Fruit fly (Drosophila melanogaster) whole organism, embryonic: ENCODE data around the gene CG5080.

Experiments used
- Asciz ChIP-seq: fragments of 200-800 bp; sonication (Bioruptor generic); optimal IDR thresholded peaks from 2 replicates; lab custom pipeline; 2017; ENCODE audit warnings: missing biosample characterization, mild to moderate bottlenecking, missing genetic modification characterization, missing genetic modification reagents
- CG10979 ChIP-seq: fragments of 200-800 bp; sonication (Bioruptor generic); optimal IDR thresholded peaks from 2 replicates; lab custom pipeline; 2018; ENCODE audit warnings: missing biosample characterization, mild to moderate bottlenecking, missing genetic modification characterization, moderate library complexity
- CG12299 ChIP-seq: fragments of 200-800 bp; sonication (Bioruptor generic); optimal IDR thresholded peaks from 2 replicates; lab custom pipeline; 2018; ENCODE audit warnings: missing biosample characterization, mild to moderate bottlenecking, missing genetic modification characterization
- CG1233 ChIP-seq: fragments of 200-800 bp; sonication (Bioruptor generic); optimal IDR thresholded peaks from 4 replicates; lab custom pipeline; 2018; ENCODE audit warnings: missing biosample characterization, mild to moderate bottlenecking, missing genetic modification characterization
- CG12391 ChIP-seq: fragments of 200-800 bp; sonication (Bioruptor generic); optimal IDR thresholded peaks from 3 replicates; lab custom pipeline; 2018; ENCODE audit warnings: missing biosample characterization, mild to moderate bottlenecking, missing genetic modification characterization, moderate library complexity
- CG13296 ChIP-seq: fragments of 200-800 bp; sonication (Bioruptor generic); optimal IDR thresholded peaks from 3 replicates; lab custom pipeline; 2018; ENCODE audit warnings: missing biosample characterization, mild to moderate bottlenecking, missing genetic modification characterization
- CG13424 ChIP-seq: fragments of 200-800 bp; sonication (Bioruptor generic); optimal IDR thresholded peaks from 2 replicates; lab custom pipeline; 2019; ENCODE audit warnings: missing biosample characterization, mild to moderate bottlenecking, missing genetic modification characterization, moderate library complexity
- CG13624 ChIP-seq: fragments of 200-800 bp; sonication (Bioruptor generic); optimal IDR thresholded peaks from 2 replicates; lab custom pipeline; 2016; ENCODE audit warnings: missing biosample characterization, missing genetic modification characterization
- CG1529 ChIP-seq: fragments of 200-800 bp; sonication (Bioruptor generic); optimal IDR thresholded peaks from 3 replicates; lab custom pipeline; 2018; ENCODE audit warnings: missing biosample characterization, missing genetic modification characterization
- CG15696 ChIP-seq: fragments of 200-800 bp; sonication (Bioruptor generic); optimal IDR thresholded peaks from 2 replicates; lab custom pipeline; 2019; ENCODE audit warnings: missing biosample characterization, mild to moderate bottlenecking, missing genetic modification characterization, moderate library complexity
- CG1603 ChIP-seq: fragments of 200-800 bp; sonication (Bioruptor generic); optimal IDR thresholded peaks from 2 replicates; lab custom pipeline; 2019; ENCODE audit warnings: missing biosample characterization, mild to moderate bottlenecking, missing genetic modification characterization, moderate library complexity
- CG17568 ChIP-seq: fragments of 200-800 bp; sonication (Bioruptor generic); optimal IDR thresholded peaks from 2 replicates; lab custom pipeline; 2018; ENCODE audit warnings: missing biosample characterization, mild to moderate bottlenecking, missing genetic modification characterization, moderate library complexity
- CG18476 ChIP-seq: fragments of 200-800 bp; sonication (Bioruptor generic); optimal IDR thresholded peaks from 2 replicates; lab custom pipeline; 2016; ENCODE audit warnings: missing biosample characterization, mild to moderate bottlenecking, missing genetic modification characterization
- CG2712 ChIP-seq: fragments of 200-800 bp; optimal IDR thresholded peaks from 3 replicates; lab custom pipeline; 2019; ENCODE audit warnings: missing biosample characterization, mild to moderate bottlenecking, missing genetic modification characterization, moderate library complexity
- CG2875 ChIP-seq: fragments of 200-800 bp; sonication (Bioruptor generic); optimal IDR thresholded peaks from 2 replicates; lab custom pipeline; 2017; ENCODE audit warnings: missing biosample characterization, mild to moderate bottlenecking, missing genetic modification characterization, missing genetic modification reagents
- CG3163 ChIP-seq: fragments of 200-800 bp; sonication (Bioruptor generic); optimal IDR thresholded peaks from 3 replicates; lab custom pipeline; 2016; ENCODE audit warnings: missing biosample characterization, missing genetic modification characterization
- CG33557 ChIP-seq: fragments of 200-800 bp; sonication (Bioruptor generic); optimal IDR thresholded peaks from 2 replicates; lab custom pipeline; 2019; ENCODE audit warnings: missing biosample characterization, mild to moderate bottlenecking, missing genetic modification characterization, moderate library complexity
- CG4424 ChIP-seq: fragments of 200-800 bp; sonication (Bioruptor generic); optimal IDR thresholded peaks from 3 replicates; lab custom pipeline; 2016; ENCODE audit warnings: missing biosample characterization, missing genetic modification characterization
- CG4707 ChIP-seq: fragments of 200-800 bp; sonication (Bioruptor generic); optimal IDR thresholded peaks from 2 replicates; lab custom pipeline; 2018; ENCODE audit warnings: missing biosample characterization, mild to moderate bottlenecking, missing genetic modification characterization, moderate library complexity
- CG4854 ChIP-seq: fragments of 200-800 bp; sonication (Bioruptor generic); optimal IDR thresholded peaks from 2 replicates; lab custom pipeline; 2016; ENCODE audit warnings: missing biosample characterization, missing genetic modification characterization, inconsistent platforms
- CG5245 ChIP-seq: fragments of 200-800 bp; sonication (Bioruptor generic); optimal IDR thresholded peaks from 3 replicates; lab custom pipeline; 2016; ENCODE audit warnings: missing biosample characterization, missing genetic modification characterization
- CG6254 ChIP-seq: fragments of 200-800 bp; sonication (Bioruptor generic); optimal IDR thresholded peaks from 3 replicates; lab custom pipeline; 2017; ENCODE audit warnings: mild to moderate bottlenecking, missing biosample characterization, missing genetic modification reagents, missing genetic modification characterization
- CG7556 ChIP-seq: fragments of 200-800 bp; sonication (Bioruptor generic); optimal IDR thresholded peaks from 2 replicates; lab custom pipeline; 2017; ENCODE audit warnings: missing biosample characterization, mild to moderate bottlenecking, missing genetic modification characterization
- D ChIP-seq, 2 experiments: fragments of 200-800 bp in 1 of 2; fragments of >200 bp in 1 of 2; sonication (Bioruptor generic) in 1 of 2; optimal IDR thresholded peaks; 2 replicates in 1 of 2; 3 replicates in 1 of 2; lab custom pipeline; 2017; ENCODE audit warnings: mild to moderate bottlenecking in 1 of 2, missing biosample characterization in 1 of 2, missing genetic modification characterization in 1 of 2, missing genetic modification reagents in 1 of 2
- D19B ChIP-seq: fragments of 200-800 bp; sonication (Bioruptor generic); optimal IDR thresholded peaks from 2 replicates; lab custom pipeline; 2017; ENCODE audit warnings: missing biosample characterization, mild to moderate bottlenecking, missing genetic modification characterization
- Jarid2 ChIP-seq: fragments of 200-800 bp; sonication (Bioruptor generic); optimal IDR thresholded peaks from 3 replicates; lab custom pipeline; 2017; ENCODE audit warnings: mild to moderate bottlenecking, missing biosample characterization, missing genetic modification reagents, missing genetic modification characterization
- Lhr ChIP-seq: fragments of 200-800 bp; sonication (Bioruptor generic); optimal IDR thresholded peaks from 3 replicates; lab custom pipeline; 2017; ENCODE audit warnings: mild to moderate bottlenecking, missing biosample characterization, missing genetic modification reagents, missing genetic modification characterization
- Myb ChIP-seq: fragments of 200-800 bp; sonication (Bioruptor generic); optimal IDR thresholded peaks from 2 replicates; lab custom pipeline; 2016; ENCODE audit warnings: missing biosample characterization, missing genetic modification characterization
- Spps ChIP-seq: fragments of 200-800 bp; sonication (Bioruptor generic); optimal IDR thresholded peaks from 2 replicates; lab custom pipeline; 2018; ENCODE audit warnings: missing biosample characterization, mild to moderate bottlenecking, missing genetic modification characterization
- Vsx1 ChIP-seq: fragments of 200-800 bp; sonication (Bioruptor generic); optimal IDR thresholded peaks from 2 replicates; lab custom pipeline; 2017; ENCODE audit warnings: missing biosample characterization, mild to moderate bottlenecking, missing genetic modification characterization, missing genetic modification reagents
- YL-1 ChIP-seq: fragments of 200-800 bp; sonication (Bioruptor generic); optimal IDR thresholded peaks from 3 replicates; lab custom pipeline; 2017; ENCODE audit warnings: missing biosample characterization, mild to moderate bottlenecking, missing genetic modification characterization
- ab ChIP-seq: fragments of 200-800 bp; sonication (Bioruptor generic); optimal IDR thresholded peaks from 2 replicates; lab custom pipeline; 2016; ENCODE audit warnings: missing biosample characterization, missing genetic modification characterization
- bab2 ChIP-seq: fragments of 200-800 bp; sonication (Bioruptor generic); optimal IDR thresholded peaks from 2 replicates; lab custom pipeline; 2016; ENCODE audit warnings: missing biosample characterization, missing genetic modification characterization
- bcd ChIP-seq: fragments of 200-800 bp; sonication (Bioruptor generic); optimal IDR thresholded peaks from 2 replicates; lab custom pipeline; 2017; ENCODE audit warnings: missing biosample characterization, mild to moderate bottlenecking, missing genetic modification characterization
- cad ChIP-seq: fragments of >200 bp; optimal IDR thresholded peaks from 2 replicates; lab custom pipeline; 2017; ENCODE audit warnings: missing biosample characterization, missing genetic modification characterization
- chm ChIP-seq: fragments of 200-800 bp; sonication (Bioruptor generic); IDR thresholded peaks from 2 replicates; pipeline ENCODE4 v1.3.6; 2022; ENCODE audit warnings: missing biosample characterization, missing genetic modification characterization
- fd96Cb ChIP-seq: fragments of 200-800 bp; sonication (Bioruptor generic); optimal IDR thresholded peaks from 2 replicates; lab custom pipeline; 2018; ENCODE audit warnings: missing biosample characterization, mild to moderate bottlenecking, missing genetic modification characterization, moderate library complexity
- grn ChIP-seq: fragments of 200-800 bp; sonication (Bioruptor generic); optimal IDR thresholded peaks from 3 replicates; lab custom pipeline; 2017; ENCODE audit warnings: missing biosample characterization, missing genetic modification characterization
- gsb-n ChIP-seq: fragments of 200-800 bp; sonication (Bioruptor generic); optimal IDR thresholded peaks from 3 replicates; lab custom pipeline; 2018; ENCODE audit warnings: missing biosample characterization, mild to moderate bottlenecking, missing genetic modification characterization
- maf-S ChIP-seq: fragments of 200-800 bp; sonication (Bioruptor generic); optimal IDR thresholded peaks from 2 replicates; lab custom pipeline; 2016; ENCODE audit warnings: missing biosample characterization, missing genetic modification characterization
- nerfin-1 ChIP-seq: fragments of 200-800 bp; sonication (Bioruptor generic); optimal IDR thresholded peaks from 3 replicates; lab custom pipeline; 2019; ENCODE audit warnings: missing biosample characterization, mild to moderate bottlenecking, missing genetic modification characterization, moderate library complexity
- nmo ChIP-seq: fragments of 200-800 bp; sonication (Bioruptor generic); optimal IDR thresholded peaks from 2 replicates; lab custom pipeline; 2018; ENCODE audit warnings: missing biosample characterization, mild to moderate bottlenecking, missing genetic modification characterization, moderate library complexity
- oc ChIP-seq: fragments of 200-800 bp; sonication (Bioruptor generic); optimal IDR thresholded peaks from 2 replicates; lab custom pipeline; 2018; ENCODE audit warnings: missing biosample characterization, mild to moderate bottlenecking, missing genetic modification characterization, moderate library complexity
- phol ChIP-seq: fragments of 200-800 bp; sonication (Bioruptor generic); optimal IDR thresholded peaks from 3 replicates; lab custom pipeline; 2018; ENCODE audit warnings: missing biosample characterization, mild to moderate bottlenecking, missing genetic modification characterization, moderate library complexity
- run ChIP-seq: fragments of 200-800 bp; sonication (Bioruptor generic); optimal IDR thresholded peaks from 3 replicates; lab custom pipeline; 2018; ENCODE audit warnings: missing biosample characterization, mild to moderate bottlenecking, missing genetic modification characterization
- sd ChIP-seq: fragments of 200-800 bp; sonication (Bioruptor generic); optimal IDR thresholded peaks from 3 replicates; lab custom pipeline; 2018; ENCODE audit warnings: missing biosample characterization, mild to moderate bottlenecking, missing genetic modification characterization, moderate library complexity
- tap ChIP-seq: fragments of 200-800 bp; optimal IDR thresholded peaks from 3 replicates; lab custom pipeline; 2019; ENCODE audit warnings: missing biosample characterization, mild to moderate bottlenecking, missing genetic modification characterization, moderate library complexity
- usp ChIP-seq: fragments of >200 bp; optimal IDR thresholded peaks from 2 replicates; lab custom pipeline; 2017; ENCODE audit warnings: missing biosample characterization, missing genetic modification characterization

CG5080 gene

DNA sequence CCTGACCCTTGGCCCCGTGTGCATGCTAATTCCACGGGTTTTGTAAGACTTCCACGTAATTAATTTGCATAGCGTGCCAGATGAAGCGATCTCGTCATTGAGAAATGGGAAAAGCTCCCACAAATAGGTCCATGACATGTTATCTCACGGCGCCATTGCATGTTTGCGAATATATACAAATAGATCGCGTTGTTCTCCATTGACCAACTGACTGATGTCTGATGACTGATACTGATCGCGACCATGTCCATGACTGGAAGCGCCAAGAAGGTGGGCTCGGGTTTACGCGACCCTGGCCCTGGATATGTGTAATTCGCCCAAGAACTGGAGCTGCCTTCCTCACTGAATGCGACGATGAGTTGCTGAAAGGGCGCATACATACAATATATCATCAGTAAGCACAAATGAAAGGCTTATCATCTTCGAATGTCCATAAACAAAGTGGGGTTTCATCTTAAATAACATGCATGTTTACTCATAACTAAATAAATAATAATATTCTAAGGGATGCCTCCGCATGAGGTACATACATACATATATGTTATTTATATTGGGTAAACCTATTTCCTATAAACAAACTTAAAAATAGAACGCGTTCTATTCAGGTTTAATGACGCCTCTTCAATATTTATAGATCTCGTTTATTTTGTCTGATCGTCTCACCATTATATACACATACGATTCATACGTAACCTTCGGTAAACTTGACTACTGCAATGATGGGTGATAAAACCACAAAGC is 40.4 kb downstream of the CG5080 start (continued):
- TF ChIP-seq sd (peak; percentile 10), CG13424 (tag; lab: Kevin White, UChicago) (peak; percentile 34), CG4707 (peak; percentile 55), nmo (peak; percentile 32), CG33557 (GFP tag; lab: Kevin White, UChicago) (peak; percentile 83), Myb (GFP tag; lab: Kevin White, UChicago) (no peak), CG15696 (tag; lab: Kevin White, UChicago) (peak; percentile 83), run (tag; lab: Kevin White, UChicago) (peak; percentile 5), CG13296 (GFP tag; lab: Kevin White, UChicago) (no peak), Jarid2 (GFP tag; lab: Kevin White, UChicago) (peak; percentile 4), phol (tag; lab: Kevin White, UChicago) (peak; percentile 22), usp (GFP tag; lab: Kevin White, UChicago) (no peak), CG4854 (GFP tag; lab: Kevin White, UChicago) (no peak), maf-S (GFP tag; lab: Kevin White, UChicago) (no peak), CG1603 (tag; lab: Kevin White, UChicago) (peak; percentile 50), CG12299 (tag; lab: Kevin White, UChicago) (peak; percentile 43), CG3163 (GFP tag; lab: Kevin White, UChicago) (no peak), CG10979 (tag; lab: Kevin White, UChicago) (peak; percentile 52), Spps (tag; lab: Kevin White, UChicago) (peak; percentile 48), Asciz (GFP tag; lab: Kevin White, UChicago) (peak; percentile 75), CG7556 (GFP tag; lab: Kevin White, UChicago) (peak; percentile 34), Vsx1 (GFP tag; lab: Kevin White, UChicago) (peak; percentile 45), CG12391 (tag; lab: Kevin White, UChicago) (peak; percentile 20), oc (tag; lab: Kevin White, UChicago) (peak; percentile 46), CG2875 (peak; percentile 81), tap (tag; lab: Kevin White, UChicago) (peak; percentile 47), CG2712 (tag; lab: Kevin White, UChicago) (peak; percentile 56), bab2 (GFP tag; lab: Kevin White, UChicago) (peak; percentile 67), Lhr (peak; percentile 52), fd96Cb (peak; percentile 29), CG1529 (GFP tag; lab: Kevin White, UChicago) (peak; percentile 64), CG6254 (peak; percentile 61), gsb-n (tag; lab: Kevin White, UChicago) (peak; percentile 82), D (optimal IDR thresholded peaks at IDR 0.05; lab: Kevin White, UChicago) (no peak), D (GFP tag; optimal IDR thresholded peaks at IDR 0.05; lab: Kevin White, UChicago) (peak; percentile 67), CG1233 (GFP tag; lab: Kevin White, UChicago) (peak; percentile 45), bcd (GFP tag; lab: Kevin White, UChicago) (peak; percentile 23), nerfin-1 (tag; lab: Kevin White, UChicago) (peak; percentile 68), CG5245 (GFP tag; lab: Kevin White, UChicago) (peak; percentile 21), YL-1 (GFP tag; lab: Kevin White, UChicago) (peak; percentile 5), CG18476 (peak; percentile 29), chm (no peak; the same call in 1 of the 2 replicates), CG4424 (peak; percentile 11), CG17568 (GFP tag; lab: Kevin White, UChicago) (peak; percentile 56), cad (GFP tag; lab: Kevin White, UChicago) (no peak), grn (GFP tag; lab: Kevin White, UChicago) (peak; percentile 51), D19B (no peak), CG13624 (GFP tag; lab: Kevin White, UChicago) (no peak), ab (no peak)
